Worm (Caenorhabditis elegans): ENCODE results near the gene D1022.9.

DNA sequence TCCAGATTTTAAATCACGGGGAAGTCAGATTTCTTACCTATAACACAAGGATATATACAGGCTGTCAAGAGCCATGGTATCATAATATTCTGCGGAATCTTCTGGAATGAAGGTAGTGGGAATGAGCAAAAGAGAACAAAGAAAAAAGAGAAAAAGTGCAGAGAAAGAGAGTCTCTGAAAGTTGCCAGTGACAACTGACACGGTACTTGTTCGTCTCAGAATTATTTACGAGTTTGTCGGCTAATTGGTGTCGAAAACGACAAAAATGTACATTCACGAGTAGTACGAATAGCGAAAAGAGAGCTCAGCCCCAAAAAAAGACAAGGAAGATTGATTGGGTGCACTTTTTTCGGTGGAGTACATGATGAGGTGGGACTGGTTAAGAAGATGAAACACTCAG, 6.5 kb downstream of the D1022.9 start, which contains the start of gene cah-2:
- no peak for TF ChIP-seq ceh-91 (GFP tag; IDR thresholded peaks at IDR 0.05)
- no peak for TF ChIP-seq madf-6 (GFP tag; IDR thresholded peaks at IDR 0.05)

Data from whole organism, young adult.